Worm (Caenorhabditis elegans) whole organism, L3 larva: Measurements from ENCODE around the gene ipla-1.

Source experiments
- aly-2 ChIP-seq: fragments of 150-350 bp; optimal IDR thresholded peaks from 2 replicates; lab custom pipeline; 2014; ENCODE audit warnings: missing biosample characterization, missing genetic modification characterization
- ceh-16 ChIP-seq: sonication (generic microtip); optimal IDR thresholded peaks from 2 replicates; lab custom pipeline; 2017; ENCODE audit warnings: missing biosample characterization, missing genetic modification characterization
- ceh-82 ChIP-seq: fragments of 150-350 bp; optimal IDR thresholded peaks from 2 replicates; lab custom pipeline; 2014; ENCODE audit warnings: missing biosample characterization, missing genetic modification characterization
- ceh-9 ChIP-seq: sonication (generic microtip); optimal IDR thresholded peaks from 2 replicates; lab custom pipeline; 2018; ENCODE audit warnings: missing biosample characterization, missing genetic modification characterization
- daf-12 ChIP-seq: fragments of 150-350 bp; optimal IDR thresholded peaks from 2 replicates; lab custom pipeline; 2014; ENCODE audit warnings: missing biosample characterization, missing genetic modification reagents, missing genetic modification characterization
- egl-27 ChIP-seq: sonication (generic microtip); optimal IDR thresholded peaks from 4 replicates; lab custom pipeline; 2017; ENCODE audit warnings: missing biosample characterization, missing genetic modification reagents, missing genetic modification characterization
- egl-5 ChIP-seq: fragments of 150-350 bp; optimal IDR thresholded peaks from 2 replicates; lab custom pipeline; 2017; ENCODE audit warnings: missing biosample characterization, missing genetic modification reagents, missing genetic modification characterization, inconsistent platforms
- elt-1 ChIP-seq: fragments of 150-350 bp; optimal IDR thresholded peaks from 2 replicates; lab custom pipeline; 2014; ENCODE audit warnings: missing biosample characterization, missing genetic modification characterization
- fkh-10 ChIP-seq: sonication (generic microtip); optimal IDR thresholded peaks from 2 replicates; lab custom pipeline; 2017; ENCODE audit warnings: missing biosample characterization, missing genetic modification reagents, missing genetic modification characterization
- fkh-2 ChIP-seq: fragments of 150-350 bp; optimal IDR thresholded peaks from 2 replicates; lab custom pipeline; 2014; ENCODE audit warnings: missing biosample characterization, missing genetic modification reagents, missing genetic modification characterization
- hmg-11 ChIP-seq: sonication (generic microtip); optimal IDR thresholded peaks from 2 replicates; lab custom pipeline; 2016; ENCODE audit warnings: missing genetic modification characterization, missing compliant biosample characterization
- jun-1 ChIP-seq: fragments of 150-350 bp; optimal IDR thresholded peaks from 2 replicates; lab custom pipeline; 2014; ENCODE audit warnings: missing biosample characterization, missing genetic modification reagents, missing genetic modification characterization
- lin-15B ChIP-seq: fragments of 150-350 bp; optimal IDR thresholded peaks from 2 replicates; lab custom pipeline; 2014; ENCODE audit warnings: missing biosample characterization, missing genetic modification characterization
- lin-39 ChIP-seq: fragments of 150-350 bp; optimal IDR thresholded peaks from 2 replicates; lab custom pipeline; 2018; ENCODE audit warnings: missing biosample characterization, missing genetic modification reagents, missing genetic modification characterization
- mdl-1 ChIP-seq: fragments of 150-350 bp; optimal IDR thresholded peaks from 2 replicates; lab custom pipeline; 2014; ENCODE audit warnings: missing biosample characterization, missing genetic modification characterization
- mml-1 ChIP-seq: fragments of 150-350 bp; sonication (generic microtip); optimal IDR thresholded peaks from 3 replicates; lab custom pipeline; 2014; ENCODE audit warnings: missing biosample characterization, missing genetic modification characterization
- nfya-1 ChIP-seq: sonication (generic microtip); optimal IDR thresholded peaks from 2 replicates; lab custom pipeline; 2017; ENCODE audit warnings: missing genetic modification characterization, mild to moderate bottlenecking, missing compliant biosample characterization, antibody characterized with exemption, moderate library complexity; ENCODE audit not compliant: insufficient read depth
- nhr-11 ChIP-seq: fragments of 150-350 bp; optimal IDR thresholded peaks from 2 replicates; lab custom pipeline; 2014; ENCODE audit warnings: missing biosample characterization, missing genetic modification characterization
- nhr-12 ChIP-seq: fragments of 150-350 bp; optimal IDR thresholded peaks from 2 replicates; lab custom pipeline; 2014; ENCODE audit warnings: missing biosample characterization, missing genetic modification characterization
- nhr-23 ChIP-seq: fragments of 150-350 bp; optimal IDR thresholded peaks from 2 replicates; lab custom pipeline; 2014; ENCODE audit warnings: missing biosample characterization, missing genetic modification reagents, missing genetic modification characterization
- nhr-237 ChIP-seq: fragments of 150-350 bp; optimal IDR thresholded peaks from 2 replicates; lab custom pipeline; 2014; ENCODE audit warnings: missing biosample characterization, missing genetic modification characterization
- nhr-28 ChIP-seq: fragments of 150-350 bp; optimal IDR thresholded peaks from 2 replicates; lab custom pipeline; 2014; ENCODE audit warnings: missing biosample characterization, missing genetic modification characterization
- nhr-43 ChIP-seq: sonication (generic microtip); optimal IDR thresholded peaks from 2 replicates; lab custom pipeline; 2016; ENCODE audit warnings: mild to moderate bottlenecking, missing genetic modification characterization, missing compliant biosample characterization; ENCODE audit not compliant: poor library complexity, severe bottlenecking
- nhr-77 ChIP-seq: fragments of 150-350 bp; optimal IDR thresholded peaks from 2 replicates; lab custom pipeline; 2014; ENCODE audit warnings: missing biosample characterization, missing genetic modification characterization
- pha-4 ChIP-seq: fragments of 150-350 bp; optimal IDR thresholded peaks from 2 replicates; lab custom pipeline; 2014; ENCODE audit warnings: missing biosample characterization, missing genetic modification reagents, missing genetic modification characterization
- skn-1 ChIP-seq: fragments of 150-350 bp; optimal IDR thresholded peaks from 2 replicates; lab custom pipeline; 2014; ENCODE audit warnings: missing biosample characterization, missing genetic modification characterization
- snpc-4 ChIP-seq: fragments of 150-350 bp; optimal IDR thresholded peaks from 2 replicates; lab custom pipeline; 2014; ENCODE audit warnings: missing biosample characterization, missing genetic modification characterization
- tbx-2 ChIP-seq: sonication (generic microtip); optimal IDR thresholded peaks from 2 replicates; lab custom pipeline; 2016; ENCODE audit warnings: mild to moderate bottlenecking, missing genetic modification characterization, missing compliant biosample characterization
- unc-39 ChIP-seq: sonication (generic microtip); optimal IDR thresholded peaks from 4 replicates; lab custom pipeline; 2017; ENCODE audit warnings: missing biosample characterization, missing genetic modification characterization
- unc-62 ChIP-seq: fragments of 150-350 bp; sonication (generic microtip); optimal IDR thresholded peaks from 4 replicates; lab custom pipeline; 2014; ENCODE audit warnings: missing biosample characterization, missing genetic modification reagents, missing genetic modification characterization
- zag-1 ChIP-seq: fragments of 150-350 bp; optimal IDR thresholded peaks from 2 replicates; lab custom pipeline; 2014; ENCODE audit warnings: missing biosample characterization, missing genetic modification characterization
- ztf-11 ChIP-seq: fragments of 150-350 bp; optimal IDR thresholded peaks from 2 replicates; lab custom pipeline; 2014; ENCODE audit warnings: missing biosample characterization, missing genetic modification characterization

The ipla-1 gene

DNA sequence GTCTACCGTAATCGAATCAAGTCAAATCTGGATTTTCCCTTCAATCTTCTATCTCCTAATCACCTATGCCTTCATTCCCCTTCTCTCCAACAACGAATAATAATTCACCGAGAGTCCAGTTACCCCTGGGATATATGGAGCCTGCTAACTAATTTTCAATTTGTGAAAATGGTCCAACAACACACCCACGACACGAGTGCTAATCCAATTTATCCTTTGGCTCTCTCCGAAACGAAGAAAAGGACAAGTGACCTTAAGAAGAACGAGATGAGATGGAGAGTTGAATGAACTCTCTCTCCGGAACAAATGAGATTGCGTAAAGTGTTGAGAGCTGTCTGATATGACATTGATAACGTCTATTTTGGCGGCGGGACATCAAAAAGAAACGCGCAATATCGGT is 16.8 kb downstream of the ipla-1 start:
- TF ChIP-seq ceh-9 (tag; lab: Kevin White, UChicago), result no peak
- no peak for TF ChIP-seq fkh-10 (GFP tag; lab: Kevin White, UChicago)
- TF ChIP-seq ceh-82 (tag; lab: Kevin White, UChicago), result no peak
- no peak for TF ChIP-seq ceh-16 (tag; lab: Kevin White, UChicago)
- no peak for TF ChIP-seq nhr-237 (tag; lab: Kevin White, UChicago)
- no peak for TF ChIP-seq mdl-1 (tag; lab: Kevin White, UChicago)
- no peak for TF ChIP-seq nfya-1 (tag; lab: Kevin White, UChicago)
- no peak for TF ChIP-seq lin-15B
- TF ChIP-seq daf-12, result no peak
- TF ChIP-seq nhr-28 (tag; lab: Kevin White, UChicago), result no peak
- TF ChIP-seq egl-27, result no peak
- TF ChIP-seq nhr-11 (tag; lab: Kevin White, UChicago), result no peak
- no peak for TF ChIP-seq nhr-43 (tag; lab: Kevin White, UChicago)
- no peak for TF ChIP-seq skn-1
- no peak for TF ChIP-seq zag-1
- TF ChIP-seq ztf-11 (tag; lab: Kevin White, UChicago), result no peak

DNA sequence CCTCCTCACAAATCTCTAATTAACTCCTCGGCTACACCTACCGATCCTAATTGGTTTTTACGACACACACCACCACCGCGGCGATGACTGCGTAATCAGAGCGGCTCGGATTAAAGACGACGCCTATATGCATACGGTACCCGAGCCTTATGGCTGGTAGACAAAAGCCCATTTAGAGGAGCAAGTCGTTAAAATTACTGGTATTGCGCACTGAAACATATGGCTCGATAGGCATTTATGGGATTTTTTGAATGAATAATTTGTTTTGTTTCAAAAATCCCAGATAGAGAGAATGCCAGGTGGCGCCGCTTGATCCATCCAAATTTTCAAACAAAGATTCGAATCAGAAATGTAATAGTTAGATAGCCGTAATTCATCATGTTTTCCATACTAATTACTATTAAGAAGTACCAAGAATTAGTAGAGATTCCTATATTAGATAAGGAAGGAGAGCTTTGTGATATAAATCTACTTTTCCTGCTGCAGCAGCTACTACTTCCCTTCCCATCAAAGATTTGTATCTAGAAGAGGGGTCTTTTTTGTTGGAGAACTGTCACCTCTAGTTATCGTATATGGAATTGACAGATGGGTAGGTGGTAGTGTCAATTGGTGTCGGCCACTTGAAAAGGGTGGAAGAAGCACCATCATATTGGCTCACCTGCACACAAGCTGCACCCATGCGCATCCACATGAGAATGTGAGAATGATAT is 17.8 kb downstream of the ipla-1 start:
- peak; percentile 83 for TF ChIP-seq elt-1 (tag; lab: Kevin White, UChicago)
- TF ChIP-seq egl-5 (tag; lab: Kevin White, UChicago), result no peak

DNA sequence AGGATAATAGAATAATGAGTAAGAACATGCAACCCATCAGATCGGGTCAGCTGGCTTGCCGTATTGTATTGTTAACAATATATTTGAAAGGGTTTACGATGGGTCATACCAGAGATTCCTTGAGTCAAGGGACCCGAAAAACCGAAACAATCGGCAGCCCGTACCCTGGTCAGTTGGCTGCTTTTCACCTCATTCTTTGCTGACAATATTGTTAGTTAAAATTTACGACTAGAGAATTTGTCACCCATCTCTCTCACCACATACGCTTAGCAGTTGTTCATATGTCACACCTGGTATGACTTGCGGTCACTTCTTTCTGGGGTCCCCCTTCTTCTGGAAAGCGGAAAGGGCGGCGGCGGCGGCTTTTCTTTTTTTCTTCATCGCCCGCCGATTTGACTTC is 20.1 kb downstream of the ipla-1 start:
- TF ChIP-seq nhr-77 (no peak), nhr-28 (tag; lab: Kevin White, UChicago) (no peak), pha-4 (tag; lab: Kevin White, UChicago) (no peak), snpc-4 (tag; lab: Kevin White, UChicago) (no peak), unc-39 (no peak), hmg-11 (tag; lab: Kevin White, UChicago) (no peak), egl-27 (no peak), jun-1 (tag; lab: Kevin White, UChicago) (no peak), mml-1 (tag; lab: Kevin White, UChicago) (no peak), tbx-2 (tag; lab: Kevin White, UChicago) (no peak), mdl-1 (tag; lab: Kevin White, UChicago) (no peak), lin-39 (tag; lab: Kevin White, UChicago) (no peak), nhr-23 (no peak)

ce11 chrII:4579920-4580474 is 21.2 kb downstream of the ipla-1 start:
- TF ChIP-seq pha-4 (tag; lab: Kevin White, UChicago) (peak; percentile 77), egl-27 (no peak), nhr-12 (tag; lab: Kevin White, UChicago) (no peak), skn-1 (no peak), zag-1 (no peak), unc-62 (GFP tag; lab: Kevin White, UChicago) (no peak), tbx-2 (tag; lab: Kevin White, UChicago) (no peak)

ce11 chrII:4579375-4579774 is 21.8 kb downstream of the ipla-1 start:
- TF ChIP-seq nhr-237 (tag; lab: Kevin White, UChicago) (no peak), unc-62 (GFP tag; lab: Kevin White, UChicago) (peak; percentile 58)

DNA sequence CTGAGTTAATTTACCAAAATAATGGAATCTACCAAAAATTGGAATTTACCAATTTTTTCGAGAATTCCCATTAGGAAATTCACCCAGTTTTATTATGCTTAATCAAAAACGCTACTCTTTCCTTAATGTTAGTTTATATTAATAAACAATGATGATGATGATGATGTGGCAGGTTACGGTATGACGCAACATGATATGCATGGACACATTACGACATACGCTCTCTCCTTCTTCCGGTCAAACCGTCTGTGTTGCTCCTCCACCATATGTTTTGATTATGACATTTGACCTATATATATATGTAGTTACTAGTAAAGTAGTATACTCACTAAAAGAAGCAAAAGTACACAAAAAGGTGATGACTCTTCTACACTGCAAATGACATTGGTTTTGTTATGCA is 23.8 kb downstream of the ipla-1 start:
- TF ChIP-seq hmg-11 (tag; lab: Kevin White, UChicago) (no peak), fkh-2 (no peak), aly-2 (tag; lab: Kevin White, UChicago) (no peak), fkh-10 (GFP tag; lab: Kevin White, UChicago) (no peak), skn-1 (no peak), nhr-77 (no peak)
